Worm (Caenorhabditis elegans) whole organism, L1 larva: ENCODE data around the gene clc-7.

Source experiments
- ceh-82 ChIP-seq, 3 experiments: fragments of 150-350 bp in 1 of 3; sonication (generic microtip) in 2 of 3; optimal IDR thresholded peaks; 2 replicates each; lab custom pipeline; 2014 to 2017; ENCODE audit warnings: missing biosample characterization in 3 of 3, missing genetic modification characterization in 3 of 3
- lin-15B ChIP-seq: fragments of 150-350 bp; sonication (generic microtip); optimal IDR thresholded peaks from 3 replicates; lab custom pipeline; 2014; ENCODE audit warnings: missing biosample characterization, missing genetic modification characterization
- lir-3 ChIP-seq: sonication (generic microtip); optimal IDR thresholded peaks from 2 replicates; lab custom pipeline; 2016; ENCODE audit warnings: mild to moderate bottlenecking, missing genetic modification characterization, moderate library complexity, missing compliant biosample characterization; ENCODE audit not compliant: poor library complexity
- nhr-76 ChIP-seq: sonication (generic microtip); optimal IDR thresholded peaks from 2 replicates; lab custom pipeline; 2017; ENCODE audit warnings: missing biosample characterization, missing genetic modification characterization

- TF ChIP-seq ceh-82 (tag; optimal IDR thresholded peaks at IDR 0.05; lab: Kevin White, UChicago), result no peak
- TF ChIP-seq nhr-76 (tag; lab: Kevin White, UChicago), result no peak
- TF ChIP-seq lin-15B (tag; lab: Kevin White, UChicago), result no peak
- no peak for TF ChIP-seq lir-3 (tag; lab: Kevin White, UChicago)
Observed at ce11 chrX:5111894-5112293, 44.0 kb downstream of the clc-7 start.
